Worm (Caenorhabditis elegans): ENCODE measurements around the gene K08B5.2.

- TF ChIP-seq mdl-1 (tag; optimal IDR thresholded peaks at IDR 0.05) (no peak), aly-2 (tag; optimal IDR thresholded peaks at IDR 0.05) (no peak), ama-1 (optimal IDR thresholded peaks at IDR 0.05) (no peak), nhr-12 (tag; optimal IDR thresholded peaks at IDR 0.05) (no peak), elt-3 (tag; optimal IDR thresholded peaks at IDR 0.05) (no peak)
Measured at ce11 chrX:16595522-16596282, 42.0 kb upstream of the K08B5.2 start.
